Worm (Caenorhabditis elegans): ENCODE results near the gene tsp-13.

- TF ChIP-seq ceh-90 (tag; optimal IDR thresholded peaks at IDR 0.05) (no peak), nhr-11 (tag; optimal IDR thresholded peaks at IDR 0.05) (no peak), nhr-237 (tag; optimal IDR thresholded peaks at IDR 0.05) (no peak), snpc-4 (tag; optimal IDR thresholded peaks at IDR 0.05) (no peak), pag-3 (tag; optimal IDR thresholded peaks at IDR 0.05; ENCODE audit: borderline replicate concordance, insufficient read depth) (no peak)
Measured at ce11 chrV:19152328-19152727, 1.6 kb upstream of the tsp-13 start, which contains the start of gene Y39B6A.69.

Data from whole organism, L1 larva.